Fruit fly (Drosophila melanogaster) whole organism, embryonic: ENCODE data around the gene Gr63a.
A peak's percentile ranks its signal among the peaks of the same experiment; 100 is the strongest.

Experiments used
- Atf-2 ChIP-seq: fragments of 200-800 bp; sonication (Bioruptor generic); optimal IDR thresholded peaks from 2 replicates; lab custom pipeline; 2016; ENCODE audit warnings: missing biosample characterization, missing genetic modification characterization
- B-H1 ChIP-seq: fragments of 200-800 bp; sonication (Bioruptor generic); IDR thresholded peaks from 3 replicates; pipeline ENCODE4 v1.3.6; 2022; ENCODE audit warnings: missing biosample characterization, missing genetic modification characterization
- CG10274 ChIP-seq: fragments of 200-800 bp; sonication (Bioruptor generic); optimal IDR thresholded peaks from 3 replicates; lab custom pipeline; 2017; ENCODE audit warnings: missing biosample characterization, mild to moderate bottlenecking, missing genetic modification characterization
- CG10321 ChIP-seq: fragments of 200-800 bp; sonication (Bioruptor generic); IDR thresholded peaks from 2 replicates; pipeline ENCODE4 v1.3.6; 2022; ENCODE audit warnings: missing biosample characterization, missing genetic modification characterization
- CG10565 ChIP-seq: fragments of 200-800 bp; sonication (Bioruptor generic); optimal IDR thresholded peaks from 3 replicates; lab custom pipeline; 2016; ENCODE audit warnings: missing biosample characterization, mild to moderate bottlenecking, missing genetic modification characterization
- CG11695 ChIP-seq: fragments of 200-800 bp; sonication (Bioruptor generic); IDR thresholded peaks from 3 replicates; pipeline ENCODE4 v1.3.6; 2022; ENCODE audit warnings: missing biosample characterization, missing genetic modification characterization
- CG17328 ChIP-seq: fragments of 200-800 bp; sonication (Bioruptor generic); IDR thresholded peaks from 2 replicates; pipeline ENCODE4 v1.3.6; 2022; ENCODE audit warnings: missing biosample characterization, missing genetic modification characterization
- CG17361 ChIP-seq: fragments of 200-800 bp; sonication (Bioruptor generic); IDR thresholded peaks from 3 replicates; pipeline ENCODE4 v1.3.6; 2022; ENCODE audit warnings: missing biosample characterization, missing genetic modification characterization
- CG1792 ChIP-seq: fragments of 200-800 bp; sonication (Bioruptor generic); optimal IDR thresholded peaks from 2 replicates; lab custom pipeline; 2016; ENCODE audit warnings: missing biosample characterization, missing genetic modification characterization
- CG18599 ChIP-seq: fragments of 200-800 bp; sonication (Bioruptor generic); optimal IDR thresholded peaks from 3 replicates; lab custom pipeline; 2017; ENCODE audit warnings: missing biosample characterization, missing genetic modification characterization, mild to moderate bottlenecking, moderate library complexity, missing genetic modification reagents
- CG18764 ChIP-seq: fragments of 200-800 bp; sonication (Bioruptor generic); optimal IDR thresholded peaks from 3 replicates; lab custom pipeline; 2016; ENCODE audit warnings: missing biosample characterization, missing genetic modification characterization
- CG30020 ChIP-seq: fragments of 200-800 bp; optimal IDR thresholded peaks from 2 replicates; lab custom pipeline; 2019; ENCODE audit warnings: missing biosample characterization, mild to moderate bottlenecking, missing genetic modification characterization, moderate library complexity
- CG3065 ChIP-seq: fragments of 200-800 bp; sonication (Bioruptor generic); optimal IDR thresholded peaks from 2 replicates; lab custom pipeline; 2016; ENCODE audit warnings: missing biosample characterization, missing genetic modification characterization
- CG43689 ChIP-seq: fragments of 200-800 bp; sonication (Bioruptor generic); IDR thresholded peaks from 2 replicates; pipeline ENCODE4 v1.3.6; 2022; ENCODE audit warnings: missing biosample characterization, missing genetic modification characterization
- CG5180 ChIP-seq: fragments of 200-800 bp; sonication (Bioruptor generic); optimal IDR thresholded peaks from 3 replicates; lab custom pipeline; 2017; ENCODE audit warnings: missing biosample characterization, missing genetic modification characterization, mild to moderate bottlenecking, moderate library complexity, missing genetic modification reagents
- CG6272 ChIP-seq: fragments of 200-800 bp; sonication (Bioruptor generic); IDR thresholded peaks from 2 replicates; pipeline ENCODE4 v1.3.6; 2022; ENCODE audit warnings: missing biosample characterization, missing genetic modification characterization
- CG7928 ChIP-seq: fragments of 200-800 bp; sonication (Bioruptor generic); optimal IDR thresholded peaks from 2 replicates; lab custom pipeline; 2017; ENCODE audit warnings: missing biosample characterization, mild to moderate bottlenecking, missing genetic modification characterization
- CG9437 ChIP-seq: fragments of 200-800 bp; sonication (Bioruptor generic); optimal IDR thresholded peaks from 2 replicates; lab custom pipeline; 2018; ENCODE audit warnings: missing biosample characterization, mild to moderate bottlenecking, missing genetic modification characterization
- Doc2 ChIP-seq: fragments of 200-800 bp; sonication (Bioruptor generic); IDR thresholded peaks from 2 replicates; pipeline ENCODE4 v1.3.6; 2022; ENCODE audit warnings: missing biosample characterization, missing genetic modification characterization
- Fer1 ChIP-seq: fragments of 200-800 bp; sonication (Bioruptor generic); optimal IDR thresholded peaks from 2 replicates; lab custom pipeline; 2017; ENCODE audit warnings: missing biosample characterization, mild to moderate bottlenecking, missing genetic modification characterization
- HmgZ ChIP-seq: fragments of 200-800 bp; sonication (Bioruptor generic); optimal IDR thresholded peaks from 2 replicates; lab custom pipeline; 2018; ENCODE audit warnings: missing biosample characterization, mild to moderate bottlenecking, missing genetic modification characterization
- Jarid2 ChIP-seq: fragments of 200-800 bp; sonication (Bioruptor generic); optimal IDR thresholded peaks from 3 replicates; lab custom pipeline; 2017; ENCODE audit warnings: mild to moderate bottlenecking, missing biosample characterization, missing genetic modification reagents, missing genetic modification characterization
- NFAT ChIP-seq: fragments of 200-800 bp; sonication (Bioruptor generic); IDR thresholded peaks from 2 replicates; pipeline ENCODE4 v1.3.6; 2022; ENCODE audit warnings: missing biosample characterization, missing genetic modification characterization
- Nf-YC ChIP-seq: fragments of 200-800 bp; optimal IDR thresholded peaks from 3 replicates; lab custom pipeline; 2019; ENCODE audit warnings: missing biosample characterization, mild to moderate bottlenecking, missing genetic modification characterization, moderate library complexity
- Opbp ChIP-seq: fragments of 200-800 bp; sonication (Bioruptor generic); IDR thresholded peaks from 3 replicates; pipeline ENCODE4 v1.3.6; 2022; ENCODE audit warnings: missing biosample characterization, missing genetic modification characterization; ENCODE audit not compliant: partially characterized antibody
- Trl ChIP-seq, 3 experiments: fragments of >200 bp in 2 of 3; fragments of 200-800 bp in 1 of 3; sonication (Bioruptor generic) in 1 of 3; optimal IDR thresholded peaks; 2 replicates in 1 of 3; 3 replicates in 2 of 3; lab custom pipeline; 2016 to 2017; ENCODE audit warnings: missing biosample characterization in 1 of 3, missing genetic modification characterization in 1 of 3
- Xbp1 ChIP-seq: fragments of 200-800 bp; sonication (Bioruptor generic); optimal IDR thresholded peaks from 3 replicates; lab custom pipeline; 2016; ENCODE audit warnings: missing biosample characterization, mild to moderate bottlenecking, missing genetic modification characterization
- bcd ChIP-seq: fragments of 200-800 bp; sonication (Bioruptor generic); optimal IDR thresholded peaks from 2 replicates; lab custom pipeline; 2017; ENCODE audit warnings: missing biosample characterization, mild to moderate bottlenecking, missing genetic modification characterization
- bigmax ChIP-seq: fragments of 200-800 bp; sonication (Bioruptor generic); optimal IDR thresholded peaks from 2 replicates; lab custom pipeline; 2018; ENCODE audit warnings: missing biosample characterization, mild to moderate bottlenecking, missing genetic modification characterization
- br ChIP-seq: fragments of >200 bp; optimal IDR thresholded peaks from 2 replicates; lab custom pipeline; 2017
- cad ChIP-seq: fragments of >200 bp; optimal IDR thresholded peaks from 2 replicates; lab custom pipeline; 2017; ENCODE audit warnings: missing biosample characterization, missing genetic modification characterization
- croc ChIP-seq: fragments of 200-800 bp; sonication (Bioruptor generic); conservative IDR thresholded peaks from 3 replicates; pipeline ENCODE4 v1.3.6; 2022; ENCODE audit warnings: missing biosample characterization, missing genetic modification characterization
- dysf ChIP-seq: fragments of 200-800 bp; sonication (Bioruptor generic); IDR thresholded peaks from 3 replicates; pipeline ENCODE4 v1.3.6; 2022; ENCODE audit warnings: missing biosample characterization, missing genetic modification characterization
- fu2 ChIP-seq: fragments of 200-800 bp; sonication (Bioruptor generic); optimal IDR thresholded peaks from 2 replicates; lab custom pipeline; 2016; ENCODE audit warnings: missing biosample characterization, missing genetic modification characterization
- gce ChIP-seq: fragments of 200-800 bp; sonication (Bioruptor generic); IDR thresholded peaks from 3 replicates; pipeline ENCODE4 v1.3.6; 2022; ENCODE audit warnings: missing biosample characterization, missing genetic modification characterization
- gfzf ChIP-seq: fragments of 200-800 bp; sonication (Bioruptor generic); optimal IDR thresholded peaks from 2 replicates; lab custom pipeline; 2016; ENCODE audit warnings: missing biosample characterization, mild to moderate bottlenecking, missing genetic modification characterization, moderate library complexity
- gro ChIP-seq: fragments of 200-800 bp; sonication (Bioruptor generic); optimal IDR thresholded peaks from 2 replicates; lab custom pipeline; 2016; ENCODE audit warnings: missing biosample characterization, missing genetic modification characterization
- h ChIP-seq: fragments of >200 bp; optimal IDR thresholded peaks from 2 replicates; lab custom pipeline; 2017
- ind ChIP-seq: fragments of 200-800 bp; sonication (Bioruptor generic); optimal IDR thresholded peaks from 3 replicates; lab custom pipeline; 2016; ENCODE audit warnings: missing biosample characterization, missing genetic modification characterization
- kay ChIP-seq: fragments of 200-800 bp; sonication (Bioruptor generic); optimal IDR thresholded peaks from 2 replicates; lab custom pipeline; 2016; ENCODE audit warnings: missing biosample characterization, missing genetic modification characterization
- odd ChIP-seq: fragments of 200-800 bp; sonication (Bioruptor generic); optimal IDR thresholded peaks from 2 replicates; lab custom pipeline; 2017; ENCODE audit warnings: missing biosample characterization, mild to moderate bottlenecking, missing genetic modification characterization
- pfk ChIP-seq: fragments of 200-800 bp; sonication (Bioruptor generic); optimal IDR thresholded peaks from 2 replicates; lab custom pipeline; 2018; ENCODE audit warnings: missing biosample characterization, mild to moderate bottlenecking, missing genetic modification characterization, moderate library complexity
- pum ChIP-seq: fragments of 200-800 bp; sonication (Bioruptor generic); optimal IDR thresholded peaks from 2 replicates; lab custom pipeline; 2016; ENCODE audit warnings: missing biosample characterization, missing genetic modification characterization
- ranshi ChIP-seq: fragments of 200-800 bp; sonication (Bioruptor generic); IDR thresholded peaks from 2 replicates; pipeline ENCODE4 v1.3.6; 2022; ENCODE audit warnings: missing biosample characterization, missing genetic modification characterization
- rib ChIP-seq: fragments of 200-800 bp; sonication (Bioruptor generic); IDR thresholded peaks from 2 replicates; pipeline ENCODE4 v1.3.6; 2022; ENCODE audit warnings: missing biosample characterization, missing genetic modification characterization
- ro ChIP-seq: fragments of 200-800 bp; sonication (Bioruptor generic); IDR thresholded peaks from 2 replicates; pipeline ENCODE4 v1.3.6; 2022; ENCODE audit warnings: missing biosample characterization, missing genetic modification characterization
- run ChIP-seq: fragments of 200-800 bp; sonication (Bioruptor generic); optimal IDR thresholded peaks from 3 replicates; lab custom pipeline; 2018; ENCODE audit warnings: missing biosample characterization, mild to moderate bottlenecking, missing genetic modification characterization
- tin ChIP-seq: fragments of 200-800 bp; sonication (Bioruptor generic); optimal IDR thresholded peaks from 3 replicates; lab custom pipeline; 2016; ENCODE audit warnings: missing biosample characterization, missing genetic modification characterization
- tx ChIP-seq: fragments of 200-800 bp; sonication (Bioruptor generic); optimal IDR thresholded peaks from 2 replicates; lab custom pipeline; 2016; ENCODE audit warnings: missing biosample characterization, missing genetic modification characterization
- unpg ChIP-seq: fragments of 200-800 bp; sonication (Bioruptor generic); optimal IDR thresholded peaks from 3 replicates; lab custom pipeline; 2018; ENCODE audit warnings: missing biosample characterization, mild to moderate bottlenecking, missing genetic modification characterization, moderate library complexity
- vnd ChIP-seq: fragments of 200-800 bp; sonication (Bioruptor generic); IDR thresholded peaks from 3 replicates; pipeline ENCODE4 v1.3.6; 2022; ENCODE audit warnings: missing biosample characterization, missing genetic modification characterization; ENCODE audit not compliant: partially characterized antibody
- wdn ChIP-seq: fragments of 200-800 bp; sonication (Bioruptor generic); IDR thresholded peaks from 2 replicates; pipeline ENCODE4 v1.3.6; 2022; ENCODE audit warnings: missing biosample characterization, missing genetic modification characterization

Gene Gr63a

dm6 chr3L:3892154-3892624 is 4.2 kb downstream of the Gr63a start, which contains the start of gene Fie (continued):
- no peak for TF ChIP-seq CG1792 (GFP tag; lab: Kevin White, UChicago)
- no peak for TF ChIP-seq wdn (GFP tag; lab: Robert Waterston, UW)
- peak; percentile 55; the same call in 1 of the 3 replicates for TF ChIP-seq CG11695 (GFP tag; lab: Robert Waterston, UW)
- TF ChIP-seq CG10565 (GFP tag; lab: Kevin White, UChicago) = no peak
- no peak for TF ChIP-seq Trl (optimal IDR thresholded peaks at IDR 0.05; lab: Kevin White, UChicago)
- no peak for TF ChIP-seq Trl (GFP tag; optimal IDR thresholded peaks at IDR 0.05; lab: Kevin White, UChicago)
- no peak for TF ChIP-seq CG17328
- peak; percentile 39 for TF ChIP-seq CG5180
- TF ChIP-seq fu2 (GFP tag; lab: Kevin White, UChicago) = no peak
- TF ChIP-seq tx (GFP tag; lab: Kevin White, UChicago) = peak; percentile 3
- TF ChIP-seq pum (GFP tag; lab: Kevin White, UChicago) = no peak
- peak; percentile 46 for TF ChIP-seq unpg (GFP tag; lab: Kevin White, UChicago)
- peak; percentile 60 for TF ChIP-seq CG9437 (GFP tag; lab: Kevin White, UChicago)
- TF ChIP-seq Atf-2 (GFP tag; lab: Kevin White, UChicago) = no peak
- peak; percentile 41; the same call in 1 of the 3 replicates for TF ChIP-seq B-H1 (GFP tag; lab: Robert Waterston, UW)
- peak; percentile 72 for TF ChIP-seq CG17361 (GFP tag; lab: Robert Waterston, UW)
- no peak for TF ChIP-seq Jarid2
- TF ChIP-seq odd (GFP tag; lab: Kevin White, UChicago) = peak; percentile 76
- no peak for TF ChIP-seq kay (GFP tag; lab: Kevin White, UChicago)
- TF ChIP-seq CG30020 (tag; lab: Kevin White, UChicago) = no peak
- peak; percentile 30 for TF ChIP-seq ind (GFP tag; lab: Kevin White, UChicago)
- TF ChIP-seq CG10274 (GFP tag; lab: Kevin White, UChicago) = no peak
- peak; percentile 67 for TF ChIP-seq Xbp1 (GFP tag; lab: Kevin White, UChicago)
- peak; percentile 24 for TF ChIP-seq tin (GFP tag; lab: Kevin White, UChicago)
- no peak for TF ChIP-seq gce (GFP tag; lab: Robert Waterston, UW)
- 0 out of 3 replicates have a peak, but pooled peaks have one; percentile 18 for TF ChIP-seq croc
- TF ChIP-seq NFAT (GFP tag; lab: Robert Waterston, UW) = no peak
- no peak for TF ChIP-seq CG43689 (GFP tag; lab: Robert Waterston, UW)
- peak; percentile 21 for TF ChIP-seq Nf-YC (tag; lab: Kevin White, UChicago)
- TF ChIP-seq CG3065 (GFP tag; lab: Kevin White, UChicago) = no peak
- no peak for TF ChIP-seq pfk (GFP tag; lab: Kevin White, UChicago)
- TF ChIP-seq Opbp (GFP tag; lab: Robert Waterston, UW) = no peak
- no peak for TF ChIP-seq CG18764
- peak; percentile 22 for TF ChIP-seq run (tag; lab: Kevin White, UChicago)
- TF ChIP-seq CG10321 = no peak
- TF ChIP-seq HmgZ = peak; percentile 43
- TF ChIP-seq rib (GFP tag; lab: Robert Waterston, UW) = no peak
- TF ChIP-seq dysf (GFP tag; lab: Robert Waterston, UW) = peak; percentile 75
- peak; percentile 89 for TF ChIP-seq CG18599 (GFP tag; lab: Kevin White, UChicago)
- TF ChIP-seq bigmax (GFP tag; lab: Kevin White, UChicago) = no peak
- TF ChIP-seq gro (GFP tag; lab: Kevin White, UChicago) = no peak
- peak; percentile 57 for TF ChIP-seq bcd (GFP tag; lab: Kevin White, UChicago)
- TF ChIP-seq vnd (GFP tag; lab: Robert Waterston, UW) = no peak
- no peak for TF ChIP-seq h (lab: Kevin White, UChicago)
- no peak for TF ChIP-seq ro (GFP tag; lab: Robert Waterston, UW)
- peak; percentile 87 for TF ChIP-seq Fer1 (GFP tag; lab: Kevin White, UChicago)
- no peak for TF ChIP-seq CG6272
- no peak for TF ChIP-seq ranshi
- no peak for TF ChIP-seq cad (GFP tag; lab: Kevin White, UChicago)
- TF ChIP-seq Doc2 (GFP tag; lab: Robert Waterston, UW) = no peak
- no peak for TF ChIP-seq CG7928
- TF ChIP-seq br (lab: Kevin White, UChicago) = no peak
- TF ChIP-seq gfzf (GFP tag; lab: Kevin White, UChicago) = no peak
